Fruit fly (Drosophila melanogaster): ENCODE results near the gene CG13081.
A peak's percentile ranks its signal among the peaks of the same experiment; 100 is the strongest.

CG13081 gene

dm6 chr2L:19575626-19576298 is 35.4 kb downstream of the CG13081 start:
- no peak for TF ChIP-seq jim (GFP tag; optimal IDR thresholded peaks at IDR 0.05)
- peak; percentile 61 for TF ChIP-seq N (GFP tag; optimal IDR thresholded peaks at IDR 0.05)
- TF ChIP-seq h (GFP tag; optimal IDR thresholded peaks at IDR 0.05): peak; percentile 93
- TF ChIP-seq psq (GFP tag; optimal IDR thresholded peaks at IDR 0.05): peak; percentile 87
- TF ChIP-seq woc (GFP tag; optimal IDR thresholded peaks at IDR 0.05): peak; percentile 94
- peak; percentile 88 for TF ChIP-seq dmrt93B (GFP tag; optimal IDR thresholded peaks at IDR 0.05)
- no peak for TF ChIP-seq Rel (GFP tag; optimal IDR thresholded peaks at IDR 0.05)
- peak; percentile 37 for TF ChIP-seq Rel (tag; optimal IDR thresholded peaks at IDR 0.05)
- no peak for TF ChIP-seq Vsx2 (GFP tag; optimal IDR thresholded peaks at IDR 0.05; ENCODE audit: partially characterized antibody)
- peak; percentile 88 for TF ChIP-seq Hnf4 (GFP tag; optimal IDR thresholded peaks at IDR 0.05)
- TF ChIP-seq Sp1 (GFP tag; optimal IDR thresholded peaks at IDR 0.05): peak; percentile 95
- no peak for TF ChIP-seq brk (GFP tag; optimal IDR thresholded peaks at IDR 0.05)
- TF ChIP-seq usp (GFP tag; optimal IDR thresholded peaks at IDR 0.05): no peak
- TF ChIP-seq rgr (GFP tag; optimal IDR thresholded peaks at IDR 0.05): peak; percentile 92
- TF ChIP-seq OdsH (GFP tag; optimal IDR thresholded peaks at IDR 0.05): peak; percentile 92
- TF ChIP-seq Dfd (GFP tag; optimal IDR thresholded peaks at IDR 0.05): no peak
- TF ChIP-seq pan (optimal IDR thresholded peaks at IDR 0.05): no peak
- no peak for TF ChIP-seq tai (GFP tag; optimal IDR thresholded peaks at IDR 0.05)
- TF ChIP-seq Myc (optimal IDR thresholded peaks at IDR 0.05): no peak
- peak; percentile 92 for TF ChIP-seq br (GFP tag; optimal IDR thresholded peaks at IDR 0.05)
- no peak for TF ChIP-seq CrebA (GFP tag; optimal IDR thresholded peaks at IDR 0.05; ENCODE audit: borderline replicate concordance)
- TF ChIP-seq Dif (GFP tag; optimal IDR thresholded peaks at IDR 0.05; ENCODE audit: partially characterized antibody): peak; percentile 90
- peak; percentile 23 to 95 for TF ChIP-seq foxo (GFP tag; optimal IDR thresholded peaks at IDR 0.05)
- TF ChIP-seq Hr83 (GFP tag; optimal IDR thresholded peaks at IDR 0.05; ENCODE audit: poor library complexity, severe bottlenecking): peak; percentile 24
- TF ChIP-seq Mio (GFP tag; optimal IDR thresholded peaks at IDR 0.05): peak; percentile 26
- TF ChIP-seq dsf (GFP tag; optimal IDR thresholded peaks at IDR 0.05; ENCODE audit: borderline replicate concordance): peak; percentile 72
- TF ChIP-seq sage (GFP tag; optimal IDR thresholded peaks at IDR 0.05): peak; percentile 73
- TF ChIP-seq Hr78 (GFP tag; optimal IDR thresholded peaks at IDR 0.05): no peak
- TF ChIP-seq CG32264 (GFP tag; optimal IDR thresholded peaks at IDR 0.05): peak; percentile 78
- TF ChIP-seq Abd-B (GFP tag; optimal IDR thresholded peaks at IDR 0.05): no peak
- peak; percentile 95 for TF ChIP-seq HLH106 (tag; optimal IDR thresholded peaks at IDR 0.05)
- TF ChIP-seq dl (GFP tag; optimal IDR thresholded peaks at IDR 0.05; ENCODE audit: insufficient read depth in 1 of 2, partially characterized antibody in 2 of 2): peak; percentile 68 to 95
- peak; percentile 95 for TF ChIP-seq fru (GFP tag; optimal IDR thresholded peaks at IDR 0.05)
- TF ChIP-seq Jra (GFP tag; optimal IDR thresholded peaks at IDR 0.05): peak; percentile 67
- TF ChIP-seq lola (GFP tag; optimal IDR thresholded peaks at IDR 0.05): no peak
- no peak for TF ChIP-seq GATAd (GFP tag; optimal IDR thresholded peaks at IDR 0.05)
- peak; percentile 86 for TF ChIP-seq CG9705 (GFP tag; optimal IDR thresholded peaks at IDR 0.05)
- peak; percentile 94 for TF ChIP-seq ey (GFP tag; optimal IDR thresholded peaks at IDR 0.05)
- peak; percentile 96 for TF ChIP-seq sv (GFP tag; optimal IDR thresholded peaks at IDR 0.05)

dm6 chr2L:19576299-19576971 is 36.0 kb downstream of the CG13081 start:
- TF ChIP-seq foxo (GFP tag; optimal IDR thresholded peaks at IDR 0.05) (no peak), Hr83 (GFP tag; optimal IDR thresholded peaks at IDR 0.05; ENCODE audit: poor library complexity, severe bottlenecking) (no peak), sv (GFP tag; optimal IDR thresholded peaks at IDR 0.05) (no peak), jim (GFP tag; optimal IDR thresholded peaks at IDR 0.05) (no peak), CG9705 (GFP tag; optimal IDR thresholded peaks at IDR 0.05) (no peak), usp (GFP tag; optimal IDR thresholded peaks at IDR 0.05) (no peak), HLH106 (tag; optimal IDR thresholded peaks at IDR 0.05) (no peak), OdsH (GFP tag; optimal IDR thresholded peaks at IDR 0.05) (no peak), brk (GFP tag; optimal IDR thresholded peaks at IDR 0.05) (no peak), psq (GFP tag; optimal IDR thresholded peaks at IDR 0.05) (no peak), Dfd (GFP tag; optimal IDR thresholded peaks at IDR 0.05) (no peak), Sp1 (GFP tag; optimal IDR thresholded peaks at IDR 0.05) (no peak), ey (GFP tag; optimal IDR thresholded peaks at IDR 0.05) (no peak), lola (GFP tag; optimal IDR thresholded peaks at IDR 0.05) (no peak), Rel (GFP tag; optimal IDR thresholded peaks at IDR 0.05) (no peak), Rel (tag; optimal IDR thresholded peaks at IDR 0.05) (no peak), N (GFP tag; optimal IDR thresholded peaks at IDR 0.05) (peak; percentile 85), Mio (GFP tag; optimal IDR thresholded peaks at IDR 0.05) (no peak), Dif (GFP tag; optimal IDR thresholded peaks at IDR 0.05; ENCODE audit: partially characterized antibody) (no peak), CG32264 (GFP tag; optimal IDR thresholded peaks at IDR 0.05) (no peak), Vsx2 (GFP tag; optimal IDR thresholded peaks at IDR 0.05; ENCODE audit: partially characterized antibody) (no peak), Hr78 (GFP tag; optimal IDR thresholded peaks at IDR 0.05) (peak; percentile 71), pan (optimal IDR thresholded peaks at IDR 0.05) (no peak), br (GFP tag; optimal IDR thresholded peaks at IDR 0.05) (peak; percentile 15), dl (GFP tag; optimal IDR thresholded peaks at IDR 0.05; ENCODE audit: insufficient read depth in 1 of 2, partially characterized antibody in 2 of 2) (no peak), CrebA (GFP tag; optimal IDR thresholded peaks at IDR 0.05; ENCODE audit: borderline replicate concordance) (no peak), fru (GFP tag; optimal IDR thresholded peaks at IDR 0.05) (no peak), Myc (optimal IDR thresholded peaks at IDR 0.05) (no peak), Jra (GFP tag; optimal IDR thresholded peaks at IDR 0.05) (no peak), Abd-B (GFP tag; optimal IDR thresholded peaks at IDR 0.05) (peak; percentile 28), dmrt93B (GFP tag; optimal IDR thresholded peaks at IDR 0.05) (no peak), rgr (GFP tag; optimal IDR thresholded peaks at IDR 0.05) (no peak), GATAd (GFP tag; optimal IDR thresholded peaks at IDR 0.05) (no peak), woc (GFP tag; optimal IDR thresholded peaks at IDR 0.05) (no peak), sage (GFP tag; optimal IDR thresholded peaks at IDR 0.05) (no peak), h (GFP tag; optimal IDR thresholded peaks at IDR 0.05) (peak; percentile 5), Hnf4 (GFP tag; optimal IDR thresholded peaks at IDR 0.05) (no peak), tai (GFP tag; optimal IDR thresholded peaks at IDR 0.05) (no peak), dsf (GFP tag; optimal IDR thresholded peaks at IDR 0.05; ENCODE audit: borderline replicate concordance) (no peak)

All from whole organism, wandering third instar larva.